Fruit fly (Drosophila melanogaster) whole organism, prepupa: ENCODE data around the gene Gs2.

Experiments
- CG11294 ChIP-seq: fragments of 200-800 bp; sonication (Bioruptor generic); IDR thresholded peaks from 2 replicates; pipeline ENCODE4 v1.3.6; 2022; ENCODE audit warnings: missing biosample characterization, missing genetic modification characterization
- CG11762 ChIP-seq: fragments of 200-800 bp; sonication (Bioruptor generic); optimal IDR thresholded peaks from 3 replicates; lab custom pipeline; 2016; ENCODE audit warnings: missing biosample characterization, missing genetic modification characterization; ENCODE audit not compliant: insufficient read depth
- CG15336 ChIP-seq: fragments of 200-800 bp; sonication (Bioruptor generic); IDR thresholded peaks from 2 replicates; pipeline ENCODE4 v1.3.6; 2022; ENCODE audit warnings: missing biosample characterization, missing genetic modification characterization
- CG3032 ChIP-seq: fragments of 200-800 bp; optimal IDR thresholded peaks from 2 replicates; lab custom pipeline; 2019; ENCODE audit warnings: missing biosample characterization, mild to moderate bottlenecking, missing genetic modification characterization, moderate library complexity
- CG31627 ChIP-seq: fragments of 200-800 bp; sonication (Bioruptor generic); optimal IDR thresholded peaks from 3 replicates; lab custom pipeline; 2016; ENCODE audit warnings: missing biosample characterization, missing genetic modification characterization
- CG6163 ChIP-seq: fragments of 200-800 bp; sonication (Bioruptor generic); IDR thresholded peaks from 3 replicates; pipeline ENCODE4 v1.3.6; 2022; ENCODE audit warnings: missing biosample characterization, missing genetic modification characterization
- Eip78C ChIP-seq: fragments of 200-800 bp; sonication (Bioruptor generic); peaks from one replicate; lab custom pipeline; 2016; ENCODE audit warnings: missing biosample characterization, missing genetic modification characterization
- Ets96B ChIP-seq: fragments of 200-800 bp; optimal IDR thresholded peaks from 2 replicates; lab custom pipeline; 2019; ENCODE audit warnings: missing biosample characterization, mild to moderate bottlenecking, missing genetic modification characterization, moderate library complexity
- Gug ChIP-seq: fragments of 200-800 bp; sonication (Bioruptor generic); IDR thresholded peaks from 2 replicates; pipeline ENCODE4 v1.3.6; 2022; ENCODE audit warnings: missing biosample characterization, missing genetic modification characterization
- Hr38 ChIP-seq: sonication (Bioruptor generic); optimal IDR thresholded peaks from 2 replicates; lab custom pipeline; 2016; ENCODE audit warnings: missing biosample characterization, missing genetic modification characterization
- Hr39 ChIP-seq: fragments of 200-800 bp; sonication (Bioruptor generic); optimal IDR thresholded peaks from 2 replicates; lab custom pipeline; 2016; ENCODE audit warnings: missing biosample characterization, missing genetic modification characterization
- eg ChIP-seq: fragments of 200-800 bp; sonication (Bioruptor generic); IDR thresholded peaks from 3 replicates; pipeline ENCODE4 v1.3.6; 2022; ENCODE audit warnings: missing biosample characterization, missing genetic modification characterization
- esn ChIP-seq: fragments of 200-800 bp; sonication (Bioruptor generic); optimal IDR thresholded peaks from 2 replicates; lab custom pipeline; 2016; ENCODE audit warnings: missing biosample characterization, mild to moderate bottlenecking, missing genetic modification characterization, moderate library complexity
- topi ChIP-seq: fragments of 200-800 bp; sonication (Bioruptor generic); optimal IDR thresholded peaks from 3 replicates; lab custom pipeline; 2016; ENCODE audit warnings: missing biosample characterization, missing genetic modification characterization

dm6 chrX:11430940-11431339 is 8.3 kb downstream of the Gs2 start:
- TF ChIP-seq Gug: no peak
- TF ChIP-seq CG6163 (GFP tag; lab: Robert Waterston, UW): no peak
- TF ChIP-seq eg (GFP tag; lab: Robert Waterston, UW): no peak
- no peak for TF ChIP-seq Hr39
- no peak for TF ChIP-seq CG11762 (GFP tag; lab: Kevin White, UChicago)
- no peak for TF ChIP-seq CG15336
- TF ChIP-seq Eip78C (GFP tag; lab: Kevin White, UChicago): no peak
- TF ChIP-seq topi (GFP tag; lab: Kevin White, UChicago): no peak
- no peak for TF ChIP-seq Hr38
- no peak for TF ChIP-seq Ets96B (tag; lab: Kevin White, UChicago)
- no peak for TF ChIP-seq CG11294 (GFP tag; lab: Robert Waterston, UW)
- TF ChIP-seq esn (GFP tag; lab: Kevin White, UChicago): no peak
- no peak for TF ChIP-seq CG3032 (tag; lab: Kevin White, UChicago)
- TF ChIP-seq CG31627 (GFP tag; lab: Kevin White, UChicago): no peak
